Fruit fly (Drosophila melanogaster): Measurements from ENCODE around the gene HP1e.

Gene HP1e

DNA sequence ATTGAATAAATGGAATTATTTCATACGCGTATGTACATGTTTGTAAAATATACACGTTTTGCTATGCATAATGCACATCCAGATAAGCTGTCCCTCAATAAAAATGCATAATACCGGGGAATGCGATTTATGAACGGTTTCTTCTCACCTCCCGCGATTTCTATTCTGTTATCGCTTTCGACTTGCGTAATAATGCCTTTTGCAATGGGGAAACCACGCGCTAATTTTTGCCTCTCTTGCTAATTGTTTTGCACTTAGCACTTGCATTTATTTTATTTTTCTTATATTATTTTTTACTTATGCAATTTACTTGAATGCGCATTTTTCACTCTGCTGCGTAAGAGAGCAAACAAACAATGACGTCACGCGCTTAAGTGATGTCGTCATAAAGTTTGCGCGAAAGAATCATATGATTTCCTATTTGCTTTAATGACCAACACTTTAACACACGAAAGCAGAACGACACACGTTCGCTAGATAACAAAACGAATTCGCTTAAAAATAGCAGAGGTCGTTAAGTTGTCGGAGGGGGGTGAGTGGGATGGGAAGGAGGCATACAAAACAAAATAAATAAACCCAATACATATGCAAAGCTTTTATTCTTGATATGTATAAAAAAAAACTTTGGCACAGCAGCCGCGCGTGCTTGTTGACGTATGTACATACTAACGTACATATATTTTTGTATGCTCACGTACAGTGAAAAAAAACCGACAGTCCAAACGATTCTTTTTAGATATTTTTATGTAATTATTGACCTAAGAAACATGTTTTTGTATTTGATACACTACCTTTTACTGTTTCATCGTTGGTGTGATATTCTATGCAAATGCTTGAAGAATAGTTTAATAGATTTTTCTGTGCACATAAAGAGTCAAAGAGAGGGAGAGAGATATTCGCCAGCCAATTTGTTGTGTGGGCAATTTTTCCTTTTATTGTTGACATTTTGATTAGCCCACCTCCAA lies 30.1 kb downstream of the HP1e start (continued):
- no peak for TF ChIP-seq CG6854 (GFP tag; optimal IDR thresholded peaks at IDR 0.05)
- TF ChIP-seq pdm3 (GFP tag; optimal IDR thresholded peaks at IDR 0.05) = peak; percentile 74
- peak; percentile 44 for TF ChIP-seq fd85E (GFP tag; optimal IDR thresholded peaks at IDR 0.05)
- no peak for TF ChIP-seq Hr38 (GFP tag; optimal IDR thresholded peaks at IDR 0.05)
- no peak for TF ChIP-seq Blimp-1 (GFP tag; optimal IDR thresholded peaks at IDR 0.05)
- peak; percentile 95 for TF ChIP-seq fkh (GFP tag; optimal IDR thresholded peaks at IDR 0.05)
- TF ChIP-seq Met (GFP tag; optimal IDR thresholded peaks at IDR 0.05) = peak; percentile 68
- TF ChIP-seq svp (GFP tag) = peak; percentile 72
- no peak for TF ChIP-seq CG15336 (GFP tag; IDR thresholded peaks at IDR 0.05)
- TF ChIP-seq Eip75B (GFP tag; optimal IDR thresholded peaks at IDR 0.05) = peak; percentile 31
- peak; percentile 45 for TF ChIP-seq cyc (GFP tag; optimal IDR thresholded peaks at IDR 0.05)
- peak; percentile 4 for TF ChIP-seq CG6792 (GFP tag; optimal IDR thresholded peaks at IDR 0.05)
- TF ChIP-seq CG6808 (GFP tag; optimal IDR thresholded peaks at IDR 0.05) = peak; percentile 33
- peak; percentile 76 for TF ChIP-seq OdsH (GFP tag; optimal IDR thresholded peaks at IDR 0.05)
- peak; percentile 52 for TF ChIP-seq esn (GFP tag; optimal IDR thresholded peaks at IDR 0.05)
- peak; percentile 58 for TF ChIP-seq CG8632 (GFP tag; optimal IDR thresholded peaks at IDR 0.05)
- TF ChIP-seq CG31627 (GFP tag; optimal IDR thresholded peaks at IDR 0.05) = peak; percentile 47
- TF ChIP-seq CG8119 (GFP tag; IDR thresholded peaks at IDR 0.05) = 0 out of 3 replicates have a peak, but pooled peaks have one; percentile 19

DNA sequence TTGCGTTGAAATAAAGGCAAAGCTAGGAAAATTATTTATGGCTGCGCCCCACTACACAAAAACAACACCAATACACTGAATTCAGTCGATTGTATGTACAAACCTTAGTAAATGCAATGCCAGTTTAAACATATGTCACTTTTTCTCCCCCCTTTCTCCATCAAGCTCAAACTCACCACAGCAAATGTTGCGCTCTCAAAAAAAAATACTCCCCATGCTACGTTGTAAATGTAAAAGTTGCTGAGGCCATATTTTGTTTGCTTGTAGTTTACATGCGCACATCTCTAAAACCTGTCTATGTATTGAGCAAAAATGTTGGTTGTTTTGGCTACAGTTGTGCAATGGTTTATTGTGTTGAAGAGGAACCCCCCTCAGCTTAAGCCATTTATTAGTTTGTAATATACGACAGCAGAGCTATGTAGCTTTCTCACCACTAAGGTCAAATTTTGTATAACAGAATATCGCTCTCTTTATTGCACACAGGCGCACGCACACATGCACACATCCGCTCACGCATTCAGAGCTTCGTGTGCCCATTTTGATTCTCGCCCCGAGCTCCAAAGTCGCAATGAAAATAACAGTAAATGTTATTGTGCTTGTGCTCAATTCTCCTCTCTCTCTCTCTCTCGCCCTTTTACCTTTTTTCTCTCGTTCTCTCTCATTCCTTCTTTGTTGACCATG lies 31.2 kb downstream of the HP1e start:
- TF ChIP-seq dsx (GFP tag; optimal IDR thresholded peaks at IDR 0.05; ENCODE audit: poor library complexity, severe bottlenecking) = peak; percentile 14
- no peak for TF ChIP-seq Blimp-1 (GFP tag; optimal IDR thresholded peaks at IDR 0.05)

DNA sequence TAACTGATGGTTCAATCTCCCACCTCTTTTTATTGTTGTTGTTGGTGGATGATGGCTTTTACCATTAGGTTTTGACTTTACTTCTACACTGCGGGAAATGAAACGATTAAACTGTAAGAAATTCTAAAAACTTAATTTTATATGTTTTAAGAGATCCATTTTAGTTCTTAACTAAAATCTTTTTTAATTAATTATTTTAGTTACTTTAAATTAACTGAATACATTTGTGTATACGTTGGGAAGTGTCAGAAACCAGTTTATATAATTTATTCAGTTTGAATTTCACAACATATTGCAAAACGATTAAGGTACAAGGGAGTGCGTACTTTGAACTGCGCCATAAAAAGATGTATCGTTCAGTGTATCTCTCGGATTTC lies 31.7 kb downstream of the HP1e start:
- peak; percentile 79 for TF ChIP-seq Sox14 (GFP tag; optimal IDR thresholded peaks at IDR 0.05)
- TF ChIP-seq CG11902 (GFP tag; optimal IDR thresholded peaks at IDR 0.05) = peak; percentile 77
- TF ChIP-seq CG6276 (GFP tag; optimal IDR thresholded peaks at IDR 0.05) = peak; percentile 92
- TF ChIP-seq svp (GFP tag) = peak; percentile 90
- peak; percentile 81 for TF ChIP-seq pdm3 (GFP tag; optimal IDR thresholded peaks at IDR 0.05)
- peak; percentile 66 to 80 for TF ChIP-seq ss (GFP tag; optimal IDR thresholded peaks at IDR 0.05)
- TF ChIP-seq CG6808 (GFP tag; optimal IDR thresholded peaks at IDR 0.05) = peak; percentile 72
- TF ChIP-seq CG6792 (GFP tag; optimal IDR thresholded peaks at IDR 0.05) = peak; percentile 87
- TF ChIP-seq Ets21C (GFP tag; optimal IDR thresholded peaks at IDR 0.05) = peak; percentile 48
- TF ChIP-seq CG34406 (GFP tag; optimal IDR thresholded peaks at IDR 0.05) = peak; percentile 88
- TF ChIP-seq CG8119 (GFP tag; IDR thresholded peaks at IDR 0.05) = no peak
- TF ChIP-seq lz (GFP tag; optimal IDR thresholded peaks at IDR 0.05) = peak; percentile 82
- TF ChIP-seq CG8632 (GFP tag; optimal IDR thresholded peaks at IDR 0.05) = peak; percentile 89
- TF ChIP-seq fkh (GFP tag; optimal IDR thresholded peaks at IDR 0.05) = peak; percentile 4
- peak; percentile 98 for TF ChIP-seq Eip78C (GFP tag)
- peak; percentile 41 for TF ChIP-seq vri (GFP tag; optimal IDR thresholded peaks at IDR 0.05)
- peak; percentile 91 for TF ChIP-seq esn (GFP tag; optimal IDR thresholded peaks at IDR 0.05)
- TF ChIP-seq CG3032 (tag; optimal IDR thresholded peaks at IDR 0.05) = peak; percentile 87
- TF ChIP-seq Gug (GFP tag; IDR thresholded peaks at IDR 0.05) = no peak
- peak; percentile 90 for TF ChIP-seq CG3919 (GFP tag; optimal IDR thresholded peaks at IDR 0.05)
- TF ChIP-seq fd85E (GFP tag; optimal IDR thresholded peaks at IDR 0.05) = no peak
- peak; percentile 72 for TF ChIP-seq Blimp-1 (GFP tag; optimal IDR thresholded peaks at IDR 0.05)
- peak; percentile 89 for TF ChIP-seq Hr4 (GFP tag; optimal IDR thresholded peaks at IDR 0.05)
- TF ChIP-seq acj6 (GFP tag; optimal IDR thresholded peaks at IDR 0.05) = peak; percentile 90
- TF ChIP-seq eg (GFP tag; IDR thresholded peaks at IDR 0.05) = no peak
- TF ChIP-seq CG10669 (GFP tag; optimal IDR thresholded peaks at IDR 0.05) = peak; percentile 85
- TF ChIP-seq Lpt (GFP tag; optimal IDR thresholded peaks at IDR 0.05) = peak; percentile 81
- TF ChIP-seq Eip93F (GFP tag; optimal IDR thresholded peaks at IDR 0.05) = peak; percentile 90
- peak; percentile 75 for TF ChIP-seq CG8319 (GFP tag; optimal IDR thresholded peaks at IDR 0.05)
- peak; percentile 44 for TF ChIP-seq CG9139 (GFP tag; optimal IDR thresholded peaks at IDR 0.05)
- TF ChIP-seq dac (GFP tag; optimal IDR thresholded peaks at IDR 0.05) = peak; percentile 81
- peak; percentile 87 for TF ChIP-seq Smox (GFP tag; optimal IDR thresholded peaks at IDR 0.05)
- TF ChIP-seq CG16779 (tag; optimal IDR thresholded peaks at IDR 0.05) = peak; percentile 80
- peak; percentile 62 for TF ChIP-seq CG6854 (GFP tag; optimal IDR thresholded peaks at IDR 0.05)
- TF ChIP-seq salr (GFP tag; optimal IDR thresholded peaks at IDR 0.05) = peak in 1 of 2 experiments; percentile 93
